Worm (Caenorhabditis elegans): ENCODE measurements around the gene T19C4.1.

DNA sequence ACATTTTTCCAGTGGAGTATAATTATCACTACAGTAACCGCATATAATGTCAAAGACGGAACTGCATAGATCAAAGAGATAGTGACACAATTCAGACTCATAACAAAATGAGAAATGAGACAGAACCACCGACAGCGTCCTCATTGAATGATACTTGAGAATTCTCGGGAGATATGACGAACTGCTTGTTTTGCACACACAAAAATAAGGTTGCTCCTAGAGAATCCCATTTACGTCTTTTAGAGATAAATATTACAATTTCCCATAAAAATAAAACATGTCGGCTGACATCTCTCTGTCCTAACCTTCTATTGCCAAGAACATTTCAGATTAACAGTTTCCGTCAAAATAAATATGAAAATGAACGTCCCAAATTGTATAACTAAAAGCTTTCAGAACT is 6.0 kb downstream of the T19C4.1 start, which contains the start of gene srg-38:
- TF ChIP-seq Y75B8A.6 (GFP tag; IDR thresholded peaks at IDR 0.05) = no peak
- TF ChIP-seq ceh-82 (tag; optimal IDR thresholded peaks at IDR 0.05) = no peak
- TF ChIP-seq hmg-1.1 (GFP tag; IDR thresholded peaks at IDR 0.05) = no peak
- TF ChIP-seq mep-1 (tag; optimal IDR thresholded peaks at IDR 0.05) = no peak
- TF ChIP-seq pqm-1 (tag; optimal IDR thresholded peaks at IDR 0.05) = no peak
- no peak for TF ChIP-seq ZK546.5 (tag; optimal IDR thresholded peaks at IDR 0.05)
- TF ChIP-seq tag-97 (GFP tag; IDR thresholded peaks at IDR 0.05) = no peak
- TF ChIP-seq gei-8 (GFP tag; optimal IDR thresholded peaks at IDR 0.05) = no peak
- no peak for TF ChIP-seq nhr-77 (tag; optimal IDR thresholded peaks at IDR 0.05)
- TF ChIP-seq mxl-3 (GFP tag; optimal IDR thresholded peaks at IDR 0.05) = no peak
- no peak for TF ChIP-seq zag-1 (tag; optimal IDR thresholded peaks at IDR 0.05)

Measured in whole organism, L4 larva.